Fruit fly (Drosophila melanogaster): Measurements from ENCODE around the gene btsz.

DNA sequence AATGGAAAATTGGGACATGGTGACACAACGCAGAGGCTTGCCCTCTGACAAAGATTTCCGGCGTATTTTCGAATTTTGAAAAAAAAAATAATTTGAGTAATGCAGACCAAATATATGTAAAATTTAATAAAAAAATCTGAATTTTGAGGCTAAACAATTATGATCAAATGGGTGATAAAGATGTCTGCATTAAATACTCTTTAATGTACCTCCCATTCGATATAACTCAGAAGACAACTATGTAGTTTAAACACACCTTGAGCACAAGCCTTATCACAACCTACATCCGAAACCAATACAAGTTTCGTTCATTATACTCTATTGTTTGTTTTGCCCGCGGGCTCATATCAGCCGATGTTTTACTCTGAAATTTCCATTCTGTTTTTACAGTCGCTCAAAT, 120.9 kb downstream of the btsz start, which contains the start of gene CG7362:
- TF ChIP-seq kay (GFP tag; ENCODE audit: borderline replicate concordance) (peak; percentile 87), ovo (GFP tag; optimal IDR thresholded peaks at IDR 0.05) (no peak), toe (GFP tag; optimal IDR thresholded peaks at IDR 0.05) (no peak), Clk (GFP tag; optimal IDR thresholded peaks at IDR 0.05) (no peak)
